Worm (Caenorhabditis elegans): ENCODE measurements around the gene his-37.

DNA sequence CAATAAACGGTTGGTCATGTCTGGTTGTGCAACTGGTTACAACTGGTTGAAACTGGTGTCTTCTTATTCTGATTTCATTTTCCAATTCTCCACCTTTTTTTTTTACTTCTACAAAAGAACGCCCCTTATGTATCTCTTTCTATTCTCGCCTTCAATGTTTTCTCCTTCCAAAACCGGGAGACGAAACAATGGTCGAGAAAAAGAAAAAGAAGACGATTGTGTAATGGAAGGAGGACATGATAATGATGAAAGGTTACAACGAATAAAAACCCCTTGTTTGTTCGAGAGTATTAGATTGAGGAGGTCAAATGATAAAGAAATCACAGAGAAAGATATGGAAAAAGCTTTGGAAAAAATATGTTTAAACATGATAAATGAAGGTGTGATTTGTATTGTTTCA is 28.1 kb upstream of the his-37 start, which contains the start of gene C50F4.8:
- TF ChIP-seq lin-11 (tag; optimal IDR thresholded peaks at IDR 0.05) (no peak), sox-4 (tag; optimal IDR thresholded peaks at IDR 0.05) (no peak), pag-3 (tag; optimal IDR thresholded peaks at IDR 0.05; ENCODE audit: borderline replicate concordance) (no peak), ama-1 (optimal IDR thresholded peaks at IDR 0.05) (no peak), ets-4 (tag; optimal IDR thresholded peaks at IDR 0.05) (no peak), sdc-2 (tag; optimal IDR thresholded peaks at IDR 0.05) (no peak), nfya-1 (tag; optimal IDR thresholded peaks at IDR 0.05) (no peak), pqm-1 (tag; optimal IDR thresholded peaks at IDR 0.05) (no peak), nhr-232 (tag; optimal IDR thresholded peaks at IDR 0.05) (no peak), rnt-1 (tag; optimal IDR thresholded peaks at IDR 0.05) (no peak), C38D4.7 (GFP tag; optimal IDR thresholded peaks at IDR 0.05) (no peak)

Measured in whole organism, late embryonic.